Fruit fly (Drosophila melanogaster) whole organism, embryonic: ENCODE measurements around the gene Socs36E.
A peak's percentile ranks its signal among the peaks of the same experiment; 100 is the strongest.

ENCODE experiments used
- Atf6 ChIP-seq: fragments of 200-800 bp; sonication (Bioruptor generic); IDR thresholded peaks from 2 replicates; pipeline ENCODE4 v1.3.6; 2022; ENCODE audit warnings: missing biosample characterization, missing genetic modification characterization
- CG10321 ChIP-seq: fragments of 200-800 bp; sonication (Bioruptor generic); IDR thresholded peaks from 2 replicates; pipeline ENCODE4 v1.3.6; 2022; ENCODE audit warnings: missing biosample characterization, missing genetic modification characterization
- CG10462 ChIP-seq: fragments of 200-800 bp; sonication (Bioruptor generic); optimal IDR thresholded peaks from 2 replicates; lab custom pipeline; 2016; ENCODE audit warnings: missing biosample characterization, missing genetic modification characterization
- CG11504 ChIP-seq: fragments of 200-800 bp; sonication (Bioruptor generic); optimal IDR thresholded peaks from 3 replicates; lab custom pipeline; 2019; ENCODE audit warnings: missing biosample characterization, mild to moderate bottlenecking, missing genetic modification characterization, moderate library complexity
- CG12104 ChIP-seq: fragments of 200-800 bp; sonication (Bioruptor generic); optimal IDR thresholded peaks from 3 replicates; lab custom pipeline; 2016; ENCODE audit warnings: missing biosample characterization, missing genetic modification characterization
- CG12299 ChIP-seq: fragments of 200-800 bp; sonication (Bioruptor generic); optimal IDR thresholded peaks from 2 replicates; lab custom pipeline; 2018; ENCODE audit warnings: missing biosample characterization, mild to moderate bottlenecking, missing genetic modification characterization
- CG12659 ChIP-seq: fragments of 200-800 bp; sonication (Bioruptor generic); optimal IDR thresholded peaks from 3 replicates; lab custom pipeline; 2017; ENCODE audit warnings: mild to moderate bottlenecking, missing biosample characterization, missing genetic modification reagents, missing genetic modification characterization
- CG13894 ChIP-seq: fragments of 200-800 bp; sonication (Bioruptor generic); optimal IDR thresholded peaks from 3 replicates; lab custom pipeline; 2018; ENCODE audit warnings: missing biosample characterization, mild to moderate bottlenecking, missing genetic modification characterization, moderate library complexity
- CG14014 ChIP-seq: fragments of 200-800 bp; sonication (Bioruptor generic); IDR thresholded peaks from 2 replicates; pipeline ENCODE4 v1.3.6; 2022; ENCODE audit warnings: missing biosample characterization, missing genetic modification characterization
- CG15073 ChIP-seq: fragments of 200-800 bp; sonication (Bioruptor generic); optimal IDR thresholded peaks from 2 replicates; lab custom pipeline; 2016; ENCODE audit warnings: missing biosample characterization, missing genetic modification characterization
- CG1647 ChIP-seq: fragments of 200-800 bp; sonication (Bioruptor generic); optimal IDR thresholded peaks from 3 replicates; lab custom pipeline; 2016; ENCODE audit warnings: missing biosample characterization, missing genetic modification characterization
- CG17359 ChIP-seq: fragments of 200-800 bp; sonication (Bioruptor generic); optimal IDR thresholded peaks from 3 replicates; lab custom pipeline; 2018; ENCODE audit warnings: missing biosample characterization, mild to moderate bottlenecking, missing genetic modification characterization, moderate library complexity
- CG17912 ChIP-seq: fragments of 200-800 bp; sonication (Bioruptor generic); optimal IDR thresholded peaks from 2 replicates; lab custom pipeline; 2018; ENCODE audit warnings: missing biosample characterization, mild to moderate bottlenecking, missing genetic modification characterization
- CG1792 ChIP-seq: fragments of 200-800 bp; sonication (Bioruptor generic); optimal IDR thresholded peaks from 2 replicates; lab custom pipeline; 2016; ENCODE audit warnings: missing biosample characterization, missing genetic modification characterization
- CG18764 ChIP-seq: fragments of 200-800 bp; sonication (Bioruptor generic); optimal IDR thresholded peaks from 3 replicates; lab custom pipeline; 2016; ENCODE audit warnings: missing biosample characterization, missing genetic modification characterization
- CG2120 ChIP-seq: fragments of 200-800 bp; sonication (Bioruptor generic); optimal IDR thresholded peaks from 3 replicates; lab custom pipeline; 2016; ENCODE audit warnings: missing biosample characterization, missing genetic modification characterization
- CG33557 ChIP-seq: fragments of 200-800 bp; sonication (Bioruptor generic); optimal IDR thresholded peaks from 2 replicates; lab custom pipeline; 2019; ENCODE audit warnings: missing biosample characterization, mild to moderate bottlenecking, missing genetic modification characterization, moderate library complexity
- CG42726 ChIP-seq: fragments of 200-800 bp; sonication (Bioruptor generic); IDR thresholded peaks from 2 replicates; pipeline ENCODE4 v1.3.6; 2022; ENCODE audit warnings: missing biosample characterization, missing genetic modification characterization; ENCODE audit not compliant: partially characterized antibody
- CG4282 ChIP-seq: fragments of 200-800 bp; sonication (Bioruptor generic); optimal IDR thresholded peaks from 2 replicates; lab custom pipeline; 2016; ENCODE audit warnings: missing biosample characterization, missing genetic modification characterization
- CG4404 ChIP-seq: fragments of 200-800 bp; sonication (Bioruptor generic); IDR thresholded peaks from 2 replicates; pipeline ENCODE4 v1.3.6; 2022; ENCODE audit warnings: missing biosample characterization, missing genetic modification characterization
- CG4730 ChIP-seq: fragments of 200-800 bp; sonication (Bioruptor generic); IDR thresholded peaks from 2 replicates; pipeline ENCODE4 v1.3.6; 2022; ENCODE audit warnings: missing biosample characterization, missing genetic modification characterization
- CG8281 ChIP-seq: fragments of 200-800 bp; sonication (Bioruptor generic); optimal IDR thresholded peaks from 2 replicates; lab custom pipeline; 2018; ENCODE audit warnings: missing biosample characterization, mild to moderate bottlenecking, missing genetic modification characterization, moderate library complexity
- CG8478 ChIP-seq: fragments of >200 bp; optimal IDR thresholded peaks from 2 replicates; lab custom pipeline; 2018
- CG9215 ChIP-seq: fragments of 200-800 bp; sonication (Bioruptor generic); IDR thresholded peaks from 2 replicates; pipeline ENCODE4 v1.3.6; 2022; ENCODE audit warnings: missing biosample characterization, missing genetic modification characterization
- CTCF ChIP-seq: fragments of 200-800 bp; sonication (Bioruptor generic); optimal IDR thresholded peaks from 2 replicates; lab custom pipeline; 2017; ENCODE audit warnings: missing biosample characterization, mild to moderate bottlenecking, missing genetic modification characterization, moderate library complexity
- CrebB ChIP-seq: fragments of 200-800 bp; sonication (Bioruptor generic); optimal IDR thresholded peaks from 3 replicates; lab custom pipeline; 2018; ENCODE audit warnings: missing biosample characterization, mild to moderate bottlenecking, missing genetic modification characterization
- Hmx ChIP-seq: fragments of 200-800 bp; sonication (Bioruptor generic); optimal IDR thresholded peaks from 2 replicates; lab custom pipeline; 2016; ENCODE audit warnings: missing biosample characterization, missing genetic modification characterization
- Nf-YA ChIP-seq: fragments of 200-800 bp; sonication (Bioruptor generic); IDR thresholded peaks from 2 replicates; pipeline ENCODE4 v1.3.6; 2022; ENCODE audit warnings: missing biosample characterization, missing genetic modification characterization
- Oli ChIP-seq: fragments of 200-800 bp; sonication (Bioruptor generic); optimal IDR thresholded peaks from 2 replicates; lab custom pipeline; 2018; ENCODE audit warnings: missing biosample characterization, mild to moderate bottlenecking, missing genetic modification characterization, moderate library complexity
- Ssrp ChIP-seq: fragments of 200-800 bp; sonication (Bioruptor generic); optimal IDR thresholded peaks from 2 replicates; lab custom pipeline; 2018; ENCODE audit warnings: missing biosample characterization, mild to moderate bottlenecking, missing genetic modification characterization, moderate library complexity
- Xbp1 ChIP-seq: fragments of 200-800 bp; sonication (Bioruptor generic); optimal IDR thresholded peaks from 3 replicates; lab custom pipeline; 2016; ENCODE audit warnings: missing biosample characterization, mild to moderate bottlenecking, missing genetic modification characterization
- al ChIP-seq: fragments of 200-800 bp; sonication (Bioruptor generic); IDR thresholded peaks from 2 replicates; pipeline ENCODE4 v1.3.6; 2022; ENCODE audit warnings: missing biosample characterization, missing genetic modification characterization
- ato ChIP-seq: fragments of 200-800 bp; sonication (Bioruptor generic); IDR thresholded peaks from 2 replicates; pipeline ENCODE4 v1.3.6; 2022; ENCODE audit warnings: missing biosample characterization, missing genetic modification characterization; ENCODE audit not compliant: partially characterized antibody
- bab2 ChIP-seq: fragments of 200-800 bp; sonication (Bioruptor generic); optimal IDR thresholded peaks from 2 replicates; lab custom pipeline; 2016; ENCODE audit warnings: missing biosample characterization, missing genetic modification characterization
- bigmax ChIP-seq: fragments of 200-800 bp; sonication (Bioruptor generic); optimal IDR thresholded peaks from 2 replicates; lab custom pipeline; 2018; ENCODE audit warnings: missing biosample characterization, mild to moderate bottlenecking, missing genetic modification characterization
- dmrt11E ChIP-seq: fragments of 200-800 bp; sonication (Bioruptor generic); optimal IDR thresholded peaks from 3 replicates; lab custom pipeline; 2018; ENCODE audit warnings: missing biosample characterization, mild to moderate bottlenecking, missing genetic modification characterization, moderate library complexity
- dysf ChIP-seq: fragments of 200-800 bp; sonication (Bioruptor generic); IDR thresholded peaks from 3 replicates; pipeline ENCODE4 v1.3.6; 2022; ENCODE audit warnings: missing biosample characterization, missing genetic modification characterization
- ems ChIP-seq: fragments of 200-800 bp; sonication (Bioruptor generic); optimal IDR thresholded peaks from 3 replicates; lab custom pipeline; 2016; ENCODE audit warnings: missing biosample characterization, missing genetic modification characterization
- ham ChIP-seq: fragments of 200-800 bp; sonication (Bioruptor generic); IDR thresholded peaks from 2 replicates; pipeline ENCODE4 v1.3.6; 2022; ENCODE audit warnings: missing biosample characterization, missing genetic modification characterization
- klu ChIP-seq: fragments of 200-800 bp; sonication (Bioruptor generic); IDR thresholded peaks from 2 replicates; pipeline ENCODE4 v1.3.6; 2022; ENCODE audit warnings: missing biosample characterization, missing genetic modification characterization
- lab ChIP-seq: fragments of 200-800 bp; sonication (Bioruptor generic); optimal IDR thresholded peaks from 3 replicates; lab custom pipeline; 2017; ENCODE audit warnings: missing biosample characterization, missing genetic modification characterization, mild to moderate bottlenecking, moderate library complexity, missing genetic modification reagents
- lmd ChIP-seq: fragments of 200-800 bp; sonication (Bioruptor generic); IDR thresholded peaks from 2 replicates; pipeline ENCODE4 v1.3.6; 2022; ENCODE audit warnings: missing biosample characterization, missing genetic modification characterization
- nerfin-1 ChIP-seq: fragments of 200-800 bp; sonication (Bioruptor generic); optimal IDR thresholded peaks from 3 replicates; lab custom pipeline; 2019; ENCODE audit warnings: missing biosample characterization, mild to moderate bottlenecking, missing genetic modification characterization, moderate library complexity
- odd ChIP-seq: fragments of 200-800 bp; sonication (Bioruptor generic); optimal IDR thresholded peaks from 2 replicates; lab custom pipeline; 2017; ENCODE audit warnings: missing biosample characterization, mild to moderate bottlenecking, missing genetic modification characterization
- onecut ChIP-seq: fragments of 200-800 bp; sonication (Bioruptor generic); IDR thresholded peaks from 2 replicates; pipeline ENCODE4 v1.3.6; 2022; ENCODE audit warnings: missing biosample characterization, missing genetic modification characterization
- otp ChIP-seq: fragments of 200-800 bp; sonication (Bioruptor generic); IDR thresholded peaks from 3 replicates; pipeline ENCODE4, ENCODE4 v1.3.6; 2022; ENCODE audit warnings: missing biosample characterization, missing genetic modification characterization
- slou ChIP-seq: fragments of 200-800 bp; sonication (Bioruptor generic); optimal IDR thresholded peaks from 3 replicates; lab custom pipeline; 2016; ENCODE audit warnings: missing biosample characterization, missing genetic modification characterization
- so ChIP-seq: fragments of 200-800 bp; sonication (Bioruptor generic); IDR thresholded peaks from 3 replicates; pipeline ENCODE4 v1.3.6; 2022; ENCODE audit warnings: missing biosample characterization, missing genetic modification characterization
- sob ChIP-seq: fragments of 200-800 bp; sonication (Bioruptor generic); IDR thresholded peaks from 2 replicates; pipeline ENCODE4 v1.3.6; 2022; ENCODE audit warnings: missing biosample characterization, missing genetic modification characterization
- sug ChIP-seq: fragments of 200-800 bp; optimal IDR thresholded peaks from 2 replicates; lab custom pipeline; 2019; ENCODE audit warnings: missing biosample characterization, mild to moderate bottlenecking, missing genetic modification characterization, moderate library complexity
- tll ChIP-seq, 2 experiments: fragments of 200-800 bp in 1 of 2; fragments of >200 bp in 1 of 2; sonication (Bioruptor generic) in 1 of 2; optimal IDR thresholded peaks; 2 replicates each; lab custom pipeline; 2017 to 2019; ENCODE audit warnings: missing biosample characterization in 2 of 2, missing genetic modification characterization in 2 of 2, mild to moderate bottlenecking in 1 of 2, moderate library complexity in 1 of 2

Gene Socs36E

dm6 chr2L:18148552-18149219 is 3.5 kb downstream of the Socs36E start (continued):
- TF ChIP-seq CG13894 (tag; lab: Kevin White, UChicago) (peak; percentile 63), so (GFP tag; lab: Robert Waterston, UW) (peak; percentile 82; the same call in 2 of the 3 replicates), nerfin-1 (tag; lab: Kevin White, UChicago) (peak; percentile 66), bigmax (GFP tag; lab: Kevin White, UChicago) (peak; percentile 46), ems (peak; percentile 25), dysf (GFP tag; lab: Robert Waterston, UW) (no peak), bab2 (GFP tag; lab: Kevin White, UChicago) (peak; percentile 66), onecut (peak; percentile 75), klu (no peak), Hmx (GFP tag; lab: Kevin White, UChicago) (no peak), odd (GFP tag; lab: Kevin White, UChicago) (peak; percentile 80), CG4730 (no peak), lab (peak; percentile 91), CTCF (GFP tag; lab: Kevin White, UChicago) (peak; percentile 6), lmd (peak; percentile 6; the same call in 1 of the 2 replicates), Oli (peak; percentile 22), CG2120 (GFP tag; lab: Kevin White, UChicago) (peak; percentile 38), dmrt11E (tag; lab: Kevin White, UChicago) (peak; percentile 63), CG8281 (tag; lab: Kevin White, UChicago) (peak; percentile 56), slou (GFP tag; lab: Kevin White, UChicago) (peak; percentile 27), CG1792 (GFP tag; lab: Kevin White, UChicago) (peak; percentile 16), sob (GFP tag; lab: Robert Waterston, UW) (peak; percentile 66; the same call in 1 of the 2 replicates), CG12659 (GFP tag; lab: Kevin White, UChicago) (peak; percentile 65), CG8478 (lab: Kevin White, UChicago) (no peak), CG1647 (peak; percentile 20), CG12299 (tag; lab: Kevin White, UChicago) (peak; percentile 56), CG15073 (GFP tag; lab: Kevin White, UChicago) (no peak), CG4404 (GFP tag; lab: Robert Waterston, UW) (no peak), ham (GFP tag; lab: Robert Waterston, UW) (no peak), tll (GFP tag; optimal IDR thresholded peaks at IDR 0.05; lab: Kevin White, UChicago) (no peak), otp (GFP tag; lab: Robert Waterston, UW) (peak; percentile 79), CG9215 (GFP tag; lab: Robert Waterston, UW) (no peak), CG14014 (peak; percentile 70; the same call in 1 of the 2 replicates), CG11504 (tag; lab: Kevin White, UChicago) (peak; percentile 50), CG18764 (peak; percentile 53), CrebB (tag; lab: Kevin White, UChicago) (peak; percentile 86), CG4282 (GFP tag; lab: Kevin White, UChicago) (peak; percentile 15), sug (tag; lab: Kevin White, UChicago) (peak; percentile 77), CG17359 (peak; percentile 73), Atf6 (peak; percentile 79), CG17912 (GFP tag; lab: Kevin White, UChicago) (peak; percentile 60), al (no peak), ato (GFP tag; lab: Robert Waterston, UW) (no peak), Ssrp (tag; lab: Kevin White, UChicago) (no peak), CG33557 (peak; percentile 81), CG42726 (GFP tag; lab: Robert Waterston, UW) (no peak), CG10462 (GFP tag; lab: Kevin White, UChicago) (peak; percentile 33), Nf-YA (GFP tag; lab: Robert Waterston, UW) (0 out of 2 replicates have a peak, but pooled peaks have one; percentile 28), CG12104 (GFP tag; lab: Kevin White, UChicago) (peak; percentile 65), CG10321 (GFP tag; lab: Robert Waterston, UW) (no peak; the same call in 1 of the 2 replicates), Xbp1 (GFP tag; lab: Kevin White, UChicago) (no peak)
